Worm (Caenorhabditis elegans): ENCODE measurements around the gene C03B1.4.
A peak's percentile ranks its signal among the peaks of the same experiment; 100 is the strongest.

Gene C03B1.4

DNA sequence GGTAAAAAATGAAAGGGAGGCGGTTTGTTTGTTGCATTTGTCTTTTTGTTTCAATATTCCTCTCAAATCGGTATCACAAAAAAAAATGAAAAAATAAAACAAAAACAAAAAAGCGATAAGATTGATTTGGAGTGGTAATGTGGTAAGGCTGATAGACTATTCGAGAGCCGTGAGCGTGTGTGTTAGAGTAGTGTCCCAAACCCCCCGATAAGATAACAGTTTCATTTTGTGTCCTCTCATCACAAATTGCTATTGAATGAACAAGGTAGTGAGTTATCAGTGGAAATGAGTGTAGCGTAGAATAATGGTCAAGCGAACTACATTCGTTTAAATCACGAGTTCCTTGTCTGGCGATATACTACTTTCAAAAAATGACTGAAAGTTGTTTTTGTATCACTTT, 25.9 kb upstream of the C03B1.4 start:
- peak; percentile 15 for TF ChIP-seq nhr-71 (tag; optimal IDR thresholded peaks at IDR 0.05)
- peak; percentile 38 for TF ChIP-seq nhr-90 (tag; optimal IDR thresholded peaks at IDR 0.05; ENCODE audit: poor library complexity)
- TF ChIP-seq pqm-1 (tag; optimal IDR thresholded peaks at IDR 0.05): peak; percentile 20
- TF ChIP-seq nhr-28 (tag; optimal IDR thresholded peaks at IDR 0.05): no peak
- TF ChIP-seq efl-1 (optimal IDR thresholded peaks at IDR 0.05): no peak
- TF ChIP-seq efl-1 (GFP tag; optimal IDR thresholded peaks at IDR 0.05 in 1 of 2): peak in 1 of 2 experiments; percentile 38
- peak; percentile 15 for TF ChIP-seq tlp-1 (tag; optimal IDR thresholded peaks at IDR 0.05)
- no peak for TF ChIP-seq mab-9 (GFP tag; IDR thresholded peaks at IDR 0.05)
- peak; percentile 41 for TF ChIP-seq nhr-20 (tag; optimal IDR thresholded peaks at IDR 0.05)
- TF ChIP-seq irx-1 (tag; optimal IDR thresholded peaks at IDR 0.05): no peak
- peak; percentile 95 for TF ChIP-seq elt-2 (tag; optimal IDR thresholded peaks at IDR 0.05)
- peak in 1 of 2 experiments; percentile 45 for TF ChIP-seq lin-35 (GFP tag; optimal IDR thresholded peaks at IDR 0.05)
- TF ChIP-seq sox-4 (tag; optimal IDR thresholded peaks at IDR 0.05): no peak

DNA sequence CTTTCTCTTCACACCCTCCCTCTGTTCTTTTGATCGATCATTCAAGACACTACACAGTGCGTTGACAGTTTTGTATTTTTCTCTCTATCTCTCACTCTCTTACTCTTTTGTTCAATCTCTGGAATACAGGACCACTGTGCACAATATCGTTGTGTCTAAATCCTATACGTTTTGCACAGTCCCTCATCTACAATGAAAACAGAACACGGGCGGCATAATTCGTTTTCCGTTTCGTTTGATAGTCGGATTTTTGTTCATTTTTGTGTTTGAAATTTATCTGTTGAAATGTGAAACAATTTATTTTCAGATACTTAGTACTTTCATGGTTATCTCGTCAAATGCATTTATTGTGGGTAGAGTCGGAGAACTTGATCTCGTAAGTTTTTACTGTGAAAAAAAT, 22.8 kb upstream of the C03B1.4 start, which contains the start of gene C03B1.7:
TSS of gene C03B1.7 (plus strand) at position 301 of the 400 bp plus-strand sequence.
- no peak for TF ChIP-seq nhr-84 (tag; optimal IDR thresholded peaks at IDR 0.05)
- no peak for TF ChIP-seq Y116A8C.19 (tag; optimal IDR thresholded peaks at IDR 0.05; ENCODE audit: borderline replicate concordance)
- TF ChIP-seq snpc-4 (tag; optimal IDR thresholded peaks at IDR 0.05): no peak
- TF ChIP-seq mdl-1 (tag; optimal IDR thresholded peaks at IDR 0.05): no peak
- no peak for TF ChIP-seq sox-4 (tag; optimal IDR thresholded peaks at IDR 0.05)

DNA sequence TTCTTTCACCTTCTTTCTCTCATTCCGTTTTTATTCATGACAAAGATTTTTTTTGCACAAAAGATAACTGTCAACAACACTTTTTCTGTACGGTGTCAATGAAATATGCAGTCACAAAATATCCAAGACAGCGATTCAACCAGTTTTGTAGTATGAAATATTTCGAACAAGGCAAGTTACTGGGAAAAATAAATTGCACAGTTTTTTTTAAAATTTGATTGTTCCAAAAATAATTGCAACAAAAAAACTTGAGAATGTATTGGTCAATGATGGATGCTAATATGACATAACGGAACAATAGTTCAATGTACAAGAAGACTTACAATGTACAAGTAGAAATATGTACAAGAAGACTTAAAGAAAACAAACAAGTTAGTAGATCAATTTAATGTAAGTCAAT, 18.5 kb upstream of the C03B1.4 start:
- no peak for TF ChIP-seq aha-1 (tag; optimal IDR thresholded peaks at IDR 0.05)
- TF ChIP-seq nhr-237 (tag; optimal IDR thresholded peaks at IDR 0.05): no peak
- no peak for TF ChIP-seq lin-15B (tag; optimal IDR thresholded peaks at IDR 0.05)
- TF ChIP-seq hlh-4 (tag; optimal IDR thresholded peaks at IDR 0.05): no peak
- TF ChIP-seq nhr-85 (tag): no peak

DNA sequence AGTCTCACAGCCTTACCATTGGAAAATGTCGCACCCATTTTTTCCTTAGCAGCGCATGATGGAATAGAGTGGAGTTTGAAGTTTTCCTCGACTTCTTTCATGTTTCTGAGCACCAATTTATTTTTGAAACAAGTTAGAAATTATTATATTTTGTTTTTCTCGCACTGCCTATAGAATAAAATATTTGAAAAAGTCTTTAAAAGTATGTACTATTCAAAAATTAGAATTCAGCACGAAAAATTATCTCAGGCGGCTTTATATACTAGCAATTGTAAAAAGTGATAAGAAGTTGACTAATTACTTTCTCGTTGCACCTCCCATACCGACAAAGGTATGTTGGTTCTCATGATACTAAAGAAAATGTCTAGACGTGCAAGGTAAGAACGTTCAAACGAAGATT, 17.3 kb upstream of the C03B1.4 start, which contains the start of gene C03B1.9:
TSS of gene C03B1.9 (minus strand) at position 101 of the 400 bp plus-strand sequence.
- no peak for TF ChIP-seq mef-2 (tag; optimal IDR thresholded peaks at IDR 0.05)
- TF ChIP-seq ceh-90 (tag; optimal IDR thresholded peaks at IDR 0.05): no peak
- TF ChIP-seq sox-4 (tag; optimal IDR thresholded peaks at IDR 0.05): no peak

DNA sequence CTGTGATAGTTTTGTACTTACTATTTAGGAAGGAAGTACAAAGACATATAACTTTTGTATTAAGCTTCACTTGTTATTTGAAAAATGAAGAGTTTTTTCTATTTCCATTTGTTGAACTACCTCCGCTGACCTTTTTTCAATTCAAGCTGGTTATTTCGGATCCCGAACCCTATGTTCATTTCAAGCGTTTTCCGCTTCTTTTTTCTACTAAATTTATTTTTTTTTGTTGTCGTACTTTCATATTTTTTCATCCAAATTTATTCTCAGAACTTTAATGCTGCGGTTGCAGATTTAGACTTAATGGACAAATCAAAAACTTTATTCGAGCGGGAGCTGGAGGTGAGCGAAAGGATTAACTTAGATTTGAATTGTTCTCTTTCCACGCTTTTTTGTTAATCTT, 14.3 kb upstream of the C03B1.4 start, which contains the start of gene C03B1.6:
TSS of gene C03B1.6 (plus strand) at position 301 of the 400 bp plus-strand sequence.
- TF ChIP-seq unc-130 (tag; optimal IDR thresholded peaks at IDR 0.05) (no peak), ceh-8 (GFP tag; optimal IDR thresholded peaks at IDR 0.05) (no peak), irx-1 (tag; optimal IDR thresholded peaks at IDR 0.05) (no peak), dsc-1 (tag; optimal IDR thresholded peaks at IDR 0.05) (peak; percentile 7)

DNA sequence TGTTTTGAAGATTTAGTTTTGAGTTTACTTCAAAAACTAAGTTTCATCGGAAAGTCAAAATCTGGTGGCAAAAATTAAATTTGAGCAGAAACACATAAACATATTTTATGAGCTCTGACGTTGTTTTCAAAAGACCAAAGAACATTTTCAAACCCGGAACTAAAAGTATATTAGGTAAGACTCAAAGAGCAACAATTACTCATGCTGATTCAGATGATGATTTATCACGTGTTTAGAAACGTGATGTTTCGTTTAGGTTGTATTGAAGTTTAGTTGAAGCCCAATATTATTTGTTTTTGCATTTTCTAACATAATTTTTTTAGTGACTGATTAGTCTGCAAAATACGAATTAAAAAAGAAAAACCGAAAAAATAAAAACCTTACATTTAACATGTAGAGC, 10.5 kb upstream of the C03B1.4 start:
- TF ChIP-seq unc-130 (tag; optimal IDR thresholded peaks at IDR 0.05) (no peak), fkh-8 (tag; optimal IDR thresholded peaks at IDR 0.05) (peak; percentile 78), lin-35 (GFP tag; optimal IDR thresholded peaks at IDR 0.05) (no peak), tbx-2 (tag; optimal IDR thresholded peaks at IDR 0.05) (no peak), Y116A8C.19 (tag; optimal IDR thresholded peaks at IDR 0.05; ENCODE audit: borderline replicate concordance) (no peak), fkh-10 (GFP tag; optimal IDR thresholded peaks at IDR 0.05) (no peak), nhr-20 (tag; optimal IDR thresholded peaks at IDR 0.05) (peak; percentile 3), isw-1 (GFP tag; IDR thresholded peaks at IDR 0.05) (no peak), ceh-8 (GFP tag; optimal IDR thresholded peaks at IDR 0.05) (peak; percentile 60), xbp-1 (tag; optimal IDR thresholded peaks at IDR 0.05) (peak; percentile 15), nhr-71 (tag; optimal IDR thresholded peaks at IDR 0.05) (peak; percentile 51), skn-1 (tag; optimal IDR thresholded peaks at IDR 0.05) (no peak), sox-4 (tag; optimal IDR thresholded peaks at IDR 0.05) (peak; percentile 43), hlh-4 (tag; optimal IDR thresholded peaks at IDR 0.05) (no peak), mef-2 (tag; optimal IDR thresholded peaks at IDR 0.05) (no peak), aly-2 (tag; optimal IDR thresholded peaks at IDR 0.05) (no peak)
